Worm (Caenorhabditis elegans) whole organism, L1 larva: Measurements from ENCODE around the gene szy-20.

Experiments used
- C16A3.4 ChIP-seq: fragments of 150-350 bp; optimal IDR thresholded peaks from 2 replicates; lab custom pipeline; 2014; ENCODE audit warnings: missing biosample characterization, missing genetic modification characterization
- C34B4.2 ChIP-seq: sonication (generic microtip); optimal IDR thresholded peaks from 2 replicates; lab custom pipeline; 2017; ENCODE audit warnings: mild to moderate bottlenecking, missing genetic modification characterization, missing compliant biosample characterization
- aha-1 ChIP-seq: fragments of 150-350 bp; optimal IDR thresholded peaks from 2 replicates; lab custom pipeline; 2014; ENCODE audit warnings: missing biosample characterization, missing genetic modification characterization
- alr-1 ChIP-seq: fragments of 200-800 bp; sonication (Bioruptor generic); optimal IDR thresholded peaks from 2 replicates; lab custom pipeline; 2018; ENCODE audit warnings: borderline replicate concordance, mild to moderate bottlenecking, missing genetic modification characterization, missing compliant biosample characterization
- aly-2 ChIP-seq: fragments of 150-350 bp; optimal IDR thresholded peaks from 2 replicates; lab custom pipeline; 2014; ENCODE audit warnings: missing biosample characterization, missing genetic modification characterization
- blmp-1 ChIP-seq: fragments of 150-350 bp; optimal IDR thresholded peaks from 2 replicates; lab custom pipeline; 2014; ENCODE audit warnings: missing biosample characterization, missing genetic modification characterization
- ceh-88 ChIP-seq: fragments of 200-800 bp; sonication (Bioruptor generic); IDR thresholded peaks from 2 replicates; pipeline ENCODE4 v1.3.6; 2022; ENCODE audit warnings: missing genetic modification characterization, missing compliant biosample characterization
- ceh-90 ChIP-seq: sonication (generic microtip); optimal IDR thresholded peaks from 2 replicates; lab custom pipeline; 2016; ENCODE audit warnings: missing genetic modification characterization, missing compliant biosample characterization
- ces-1 ChIP-seq: fragments of 150-350 bp; optimal IDR thresholded peaks from 2 replicates; lab custom pipeline; 2014; ENCODE audit warnings: missing biosample characterization, missing genetic modification reagents, missing genetic modification characterization
- dpl-1 ChIP-seq, 3 experiments: fragments of 150-350 bp in 2 of 3; sonication (generic microtip) in 1 of 3; optimal IDR thresholded peaks; 2 replicates each; lab custom pipeline; 2014 to 2017; ENCODE audit warnings: missing biosample characterization in 3 of 3, missing genetic modification characterization in 3 of 3, missing genetic modification reagents in 3 of 3
- efl-1 ChIP-seq, 4 experiments: fragments of 150-350 bp; optimal IDR thresholded peaks in 3 of 4; peaks in 1 of 4; 1 replicate in 1 of 4; 2 replicates in 3 of 4; lab custom pipeline; 2014; ENCODE audit warnings: missing biosample characterization in 2 of 4, missing genetic modification characterization in 2 of 4, missing genetic modification reagents in 2 of 4
- efl-3 ChIP-seq: fragments of 200-800 bp; sonication (Bioruptor generic); optimal IDR thresholded peaks from 2 replicates; lab custom pipeline; 2018; ENCODE audit warnings: mild to moderate bottlenecking, missing genetic modification characterization, missing compliant biosample characterization
- egl-27 ChIP-seq, 2 experiments: fragments of 150-350 bp in 1 of 2; sonication (generic microtip); optimal IDR thresholded peaks; 3 replicates each; lab custom pipeline; 2017 to 2018; ENCODE audit warnings: missing biosample characterization in 2 of 2, missing genetic modification characterization in 2 of 2, missing genetic modification reagents in 2 of 2
- ets-5 ChIP-seq: fragments of 200-800 bp; sonication (Bioruptor generic); IDR thresholded peaks from 2 replicates; pipeline ENCODE4 v1.3.6; 2022; ENCODE audit warnings: missing genetic modification characterization, missing compliant biosample characterization
- fkh-10 ChIP-seq: sonication (generic microtip); optimal IDR thresholded peaks from 2 replicates; lab custom pipeline; 2017; ENCODE audit warnings: missing biosample characterization, missing genetic modification reagents, missing genetic modification characterization
- fkh-8 ChIP-seq: sonication (generic microtip); optimal IDR thresholded peaks from 2 replicates; lab custom pipeline; 2016; ENCODE audit warnings: mild to moderate bottlenecking, missing genetic modification characterization, missing compliant biosample characterization
- fos-1 ChIP-seq: fragments of 150-350 bp; optimal IDR thresholded peaks from 2 replicates; lab custom pipeline; 2014; ENCODE audit warnings: missing biosample characterization, missing genetic modification characterization
- irx-1 ChIP-seq: sonication (generic microtip); optimal IDR thresholded peaks from 2 replicates; lab custom pipeline; 2016; ENCODE audit warnings: missing genetic modification characterization, missing compliant biosample characterization
- lin-14 ChIP-seq: fragments of 200-800 bp; sonication (Bioruptor generic); optimal IDR thresholded peaks from 2 replicates; lab custom pipeline; 2018; ENCODE audit warnings: mild to moderate bottlenecking, missing genetic modification characterization, moderate library complexity, missing compliant biosample characterization
- lin-35 ChIP-seq, 2 experiments: fragments of 150-350 bp; optimal IDR thresholded peaks; 2 replicates each; lab custom pipeline; 2014; ENCODE audit warnings: missing biosample characterization in 2 of 2, missing genetic modification characterization in 2 of 2, missing genetic modification reagents in 2 of 2
- lsy-2 ChIP-seq, 2 experiments: fragments of 150-350 bp; optimal IDR thresholded peaks; 2 replicates each; lab custom pipeline; 2014; ENCODE audit warnings: missing biosample characterization in 2 of 2, missing genetic modification characterization in 2 of 2
- mdl-1 ChIP-seq, 2 experiments: fragments of 150-350 bp; optimal IDR thresholded peaks; 2 replicates each; lab custom pipeline; 2014 to 2017; ENCODE audit warnings: missing biosample characterization in 2 of 2, missing genetic modification characterization in 2 of 2, inconsistent platforms in 1 of 2
- nhr-20 ChIP-seq: sonication (generic microtip); optimal IDR thresholded peaks from 2 replicates; lab custom pipeline; 2016; ENCODE audit warnings: mild to moderate bottlenecking, missing genetic modification characterization, missing compliant biosample characterization
- nhr-237 ChIP-seq: fragments of 150-350 bp; optimal IDR thresholded peaks from 2 replicates; lab custom pipeline; 2014; ENCODE audit warnings: missing biosample characterization, missing genetic modification characterization
- nhr-47 ChIP-seq: sonication (generic microtip); optimal IDR thresholded peaks from 2 replicates; lab custom pipeline; 2016; ENCODE audit warnings: mild to moderate bottlenecking, missing genetic modification characterization, moderate library complexity, missing compliant biosample characterization
- nhr-71 ChIP-seq: sonication (generic microtip); optimal IDR thresholded peaks from 2 replicates; lab custom pipeline; 2016; ENCODE audit warnings: mild to moderate bottlenecking, missing genetic modification characterization, moderate library complexity, missing compliant biosample characterization
- nhr-76 ChIP-seq: sonication (generic microtip); optimal IDR thresholded peaks from 2 replicates; lab custom pipeline; 2017; ENCODE audit warnings: missing biosample characterization, missing genetic modification characterization
- pag-3 ChIP-seq: sonication (generic microtip); optimal IDR thresholded peaks from 2 replicates; lab custom pipeline; 2017; ENCODE audit warnings: missing genetic modification characterization, mild to moderate bottlenecking, missing compliant biosample characterization, antibody characterized with exemption, borderline replicate concordance; ENCODE audit not compliant: insufficient read depth
- pax-3 ChIP-seq: fragments of 200-800 bp; sonication (Bioruptor generic); optimal IDR thresholded peaks from 2 replicates; lab custom pipeline; 2018; ENCODE audit warnings: mild to moderate bottlenecking, missing genetic modification characterization, moderate library complexity, missing compliant biosample characterization
- skn-1 ChIP-seq: fragments of 150-350 bp; optimal IDR thresholded peaks from 2 replicates; lab custom pipeline; 2014; ENCODE audit warnings: missing biosample characterization, missing genetic modification characterization
- snu-23 ChIP-seq: sonication (generic microtip); optimal IDR thresholded peaks from 2 replicates; lab custom pipeline; 2016; ENCODE audit warnings: missing genetic modification characterization, missing compliant biosample characterization
- sox-4 ChIP-seq: sonication (generic microtip); optimal IDR thresholded peaks from 2 replicates; lab custom pipeline; 2016; ENCODE audit warnings: missing genetic modification characterization, missing compliant biosample characterization
- sptf-1 ChIP-seq: fragments of 150-350 bp; optimal IDR thresholded peaks from 2 replicates; lab custom pipeline; 2014; ENCODE audit warnings: missing biosample characterization, missing genetic modification characterization
- sup-37 ChIP-seq: fragments of 200-800 bp; sonication (Bioruptor generic); optimal IDR thresholded peaks from 2 replicates; lab custom pipeline; 2018; ENCODE audit warnings: mild to moderate bottlenecking, missing genetic modification characterization, missing compliant biosample characterization
- swsn-7 ChIP-seq: sonication (generic microtip); optimal IDR thresholded peaks from 2 replicates; lab custom pipeline; 2016; ENCODE audit warnings: missing genetic modification characterization, missing compliant biosample characterization
- tbx-2 ChIP-seq: sonication (generic microtip); optimal IDR thresholded peaks from 2 replicates; lab custom pipeline; 2016; ENCODE audit warnings: missing genetic modification characterization, missing compliant biosample characterization
- unc-62 ChIP-seq: fragments of 150-350 bp; optimal IDR thresholded peaks from 2 replicates; lab custom pipeline; 2014; ENCODE audit warnings: missing biosample characterization, missing genetic modification reagents, missing genetic modification characterization
- unc-86 ChIP-seq: sonication (generic microtip); optimal IDR thresholded peaks from 2 replicates; lab custom pipeline; 2016; ENCODE audit warnings: missing genetic modification characterization, missing compliant biosample characterization
- zag-1 ChIP-seq: fragments of 150-350 bp; optimal IDR thresholded peaks from 2 replicates; lab custom pipeline; 2014; ENCODE audit warnings: missing biosample characterization, missing genetic modification characterization
- zip-4 ChIP-seq: fragments of 200-800 bp; sonication (Bioruptor generic); optimal IDR thresholded peaks from 2 replicates; lab custom pipeline; 2018; ENCODE audit warnings: mild to moderate bottlenecking, missing genetic modification characterization, moderate library complexity, missing compliant biosample characterization

The szy-20 gene

ce11 chrII:8940362-8940940 lies 28.7 kb downstream of the szy-20 start, which contains the start of the genes set-17 and T21B10.4:
set-17 (minus strand) TSS chrII:8940488.
T21B10.4 (plus strand) TSS chrII:8940894.
- TF ChIP-seq unc-86 (tag; lab: Kevin White, UChicago) (no peak), nhr-71 (tag; lab: Kevin White, UChicago) (peak; percentile 37), ets-5 (GFP tag; lab: Robert Waterston, UW) (no peak), alr-1 (tag; lab: Kevin White, UChicago) (no peak), pax-3 (tag; lab: Kevin White, UChicago) (no peak), fkh-8 (tag; lab: Kevin White, UChicago) (no peak), sox-4 (peak; percentile 24), unc-62 (no peak), C34B4.2 (no peak), aly-2 (tag; lab: Kevin White, UChicago) (no peak), dpl-1 (GFP tag; optimal IDR thresholded peaks at IDR 0.05; lab: Kevin White, UChicago) (peak; percentile 72 to 90 (median 85)), aha-1 (tag; lab: Kevin White, UChicago) (no peak), lin-14 (GFP tag; lab: Kevin White, UChicago) (no peak), C16A3.4 (tag; lab: Kevin White, UChicago) (peak; percentile 51), tbx-2 (tag; lab: Kevin White, UChicago) (no peak), nhr-237 (tag; lab: Kevin White, UChicago) (no peak), lin-35 (GFP tag; optimal IDR thresholded peaks at IDR 0.05; lab: Kevin White, UChicago) (peak; percentile 76 to 94), swsn-7 (tag; lab: Kevin White, UChicago) (peak; percentile 1), irx-1 (no peak), lsy-2 (tag; optimal IDR thresholded peaks at IDR 0.05; lab: Kevin White, UChicago) (peak; percentile 24 to 67), fos-1 (no peak), snu-23 (GFP tag; lab: Kevin White, UChicago) (peak; percentile 11), efl-1 (optimal IDR thresholded peaks at IDR 0.05; lab: Kevin White, UChicago) (peak; percentile 16 to 87), efl-1 (GFP tag; optimal IDR thresholded peaks at IDR 0.05 in 1 of 2; lab: Kevin White, UChicago) (peak; percentile 86 to 98), skn-1 (no peak), ces-1 (GFP tag; lab: Kevin White, UChicago) (no peak), nhr-20 (tag; lab: Kevin White, UChicago) (peak; percentile 34), nhr-47 (tag; lab: Kevin White, UChicago) (peak; percentile 26), ceh-90 (tag; lab: Kevin White, UChicago) (no peak), blmp-1 (tag; lab: Kevin White, UChicago) (peak; percentile 39)
- TF ChIP-seq, all 84 proteins: peak for 12

DNA sequence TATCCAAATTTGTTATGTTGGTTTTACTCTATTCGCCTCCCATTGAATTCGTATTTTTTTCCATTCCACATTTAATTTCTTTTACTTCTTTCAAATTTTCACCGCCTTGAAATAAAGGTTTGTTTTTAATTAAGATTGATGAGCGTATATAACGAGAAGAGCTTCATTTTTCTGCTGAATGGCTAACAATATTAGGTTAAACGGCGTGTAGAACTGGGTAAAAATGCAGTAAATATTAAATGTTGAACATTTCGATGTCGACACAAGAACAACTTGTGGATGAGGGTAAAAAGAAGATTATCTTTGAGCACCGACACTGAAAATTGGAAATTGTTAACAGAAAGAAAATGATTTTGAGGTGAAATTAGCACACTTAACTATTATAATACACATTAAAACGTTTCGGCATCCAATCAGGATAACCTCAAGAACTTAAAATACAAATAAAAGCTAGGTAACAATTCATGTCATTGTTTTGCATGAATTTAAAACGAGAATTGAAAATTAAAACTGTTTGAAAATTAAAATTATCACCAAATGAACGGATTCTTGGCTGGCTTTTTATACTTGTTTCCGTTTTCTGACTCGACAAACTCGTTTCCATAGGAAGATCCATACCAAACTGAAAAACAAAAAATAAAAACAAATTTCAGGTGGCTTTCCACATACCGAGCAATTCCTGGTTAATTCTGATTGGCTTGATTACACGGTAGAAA lies 30.1 kb downstream of the szy-20 start:
- TF ChIP-seq zip-4 (GFP tag; lab: Kevin White, UChicago) (no peak), zag-1 (tag; lab: Kevin White, UChicago) (no peak), alr-1 (tag; lab: Kevin White, UChicago) (no peak), mdl-1 (tag; optimal IDR thresholded peaks at IDR 0.05; lab: Kevin White, UChicago) (no peak), egl-27 (tag; optimal IDR thresholded peaks at IDR 0.05; lab: Kevin White, UChicago) (no peak), unc-62 (no peak), nhr-76 (tag; lab: Kevin White, UChicago) (no peak), lin-35 (GFP tag; optimal IDR thresholded peaks at IDR 0.05; lab: Kevin White, UChicago) (no peak), pag-3 (tag; lab: Kevin White, UChicago) (no peak), ceh-88 (GFP tag; lab: Robert Waterston, UW) (no peak), sptf-1 (no peak), sup-37 (GFP tag; lab: Kevin White, UChicago) (no peak), fkh-10 (GFP tag; lab: Kevin White, UChicago) (no peak), efl-3 (GFP tag; lab: Kevin White, UChicago) (no peak)
